Fruit fly (Drosophila melanogaster) whole organism, embryonic: Measurements from ENCODE around the gene side-III.
A peak's percentile ranks its signal among the peaks of the same experiment; 100 is the strongest.

ENCODE experiments used
- Blimp-1 ChIP-seq: fragments of 200-800 bp; sonication (Bioruptor generic); optimal IDR thresholded peaks from 3 replicates; lab custom pipeline; 2018; ENCODE audit warnings: missing biosample characterization, missing genetic modification characterization, mild to moderate bottlenecking, moderate library complexity, missing genetic modification reagents
- C15 ChIP-seq: fragments of 200-800 bp; sonication (Bioruptor generic); IDR thresholded peaks from 3 replicates; pipeline ENCODE4 v1.3.6; 2022; ENCODE audit warnings: missing biosample characterization, missing genetic modification characterization
- CG10274 ChIP-seq: fragments of 200-800 bp; sonication (Bioruptor generic); optimal IDR thresholded peaks from 3 replicates; lab custom pipeline; 2017; ENCODE audit warnings: missing biosample characterization, mild to moderate bottlenecking, missing genetic modification characterization
- CG11093 ChIP-seq: fragments of 200-800 bp; sonication (Bioruptor generic); IDR thresholded peaks from 3 replicates; pipeline ENCODE4 v1.3.6; 2022; ENCODE audit warnings: missing biosample characterization, missing genetic modification characterization
- CG12104 ChIP-seq: fragments of 200-800 bp; sonication (Bioruptor generic); optimal IDR thresholded peaks from 3 replicates; lab custom pipeline; 2016; ENCODE audit warnings: missing biosample characterization, missing genetic modification characterization
- CG14441 ChIP-seq: fragments of 200-800 bp; sonication (Bioruptor generic); IDR thresholded peaks from 2 replicates; pipeline ENCODE4 v1.3.6; 2022; ENCODE audit warnings: missing biosample characterization, missing genetic modification characterization
- CG17568 ChIP-seq: fragments of 200-800 bp; sonication (Bioruptor generic); optimal IDR thresholded peaks from 2 replicates; lab custom pipeline; 2018; ENCODE audit warnings: missing biosample characterization, mild to moderate bottlenecking, missing genetic modification characterization, moderate library complexity
- CG2678 ChIP-seq: fragments of 200-800 bp; sonication (Bioruptor generic); optimal IDR thresholded peaks from 3 replicates; lab custom pipeline; 2019; ENCODE audit warnings: missing biosample characterization, mild to moderate bottlenecking, missing genetic modification characterization, moderate library complexity
- CG32532 ChIP-seq: fragments of 200-800 bp; sonication (Bioruptor generic); IDR thresholded peaks from 2 replicates; pipeline ENCODE4 v1.3.6; 2022; ENCODE audit warnings: missing biosample characterization, missing genetic modification characterization
- CG6813 ChIP-seq: fragments of 200-800 bp; sonication (Bioruptor generic); optimal IDR thresholded peaks from 2 replicates; lab custom pipeline; 2017; ENCODE audit warnings: missing biosample characterization, missing genetic modification characterization, mild to moderate bottlenecking, moderate library complexity, missing genetic modification reagents
- CG7928 ChIP-seq: fragments of 200-800 bp; sonication (Bioruptor generic); optimal IDR thresholded peaks from 2 replicates; lab custom pipeline; 2017; ENCODE audit warnings: missing biosample characterization, mild to moderate bottlenecking, missing genetic modification characterization
- CG9932 ChIP-seq: fragments of 200-800 bp; sonication (Bioruptor generic); IDR thresholded peaks from 2 replicates; pipeline ENCODE4 v1.3.6; 2022; ENCODE audit warnings: missing biosample characterization, missing genetic modification characterization
- Drgx ChIP-seq: fragments of 200-800 bp; sonication (Bioruptor generic); IDR thresholded peaks from 2 replicates; pipeline ENCODE4 v1.3.6; 2022; ENCODE audit warnings: missing biosample characterization, missing genetic modification characterization
- HLH3B ChIP-seq: fragments of 200-800 bp; sonication (Bioruptor generic); IDR thresholded peaks from 2 replicates; pipeline ENCODE4 v1.3.6; 2022; ENCODE audit warnings: missing biosample characterization, missing genetic modification characterization
- HLH4C ChIP-seq: fragments of 200-800 bp; sonication (Bioruptor generic); IDR thresholded peaks from 3 replicates; pipeline ENCODE4 v1.3.6; 2022; ENCODE audit warnings: missing biosample characterization, missing genetic modification characterization; ENCODE audit not compliant: partially characterized antibody
- Hr51 ChIP-seq, 2 experiments: fragments of 200-800 bp; sonication (Bioruptor generic); optimal IDR thresholded peaks; 2 replicates in 1 of 2; 3 replicates in 1 of 2; lab custom pipeline; 2016 to 2018; ENCODE audit warnings: missing biosample characterization in 2 of 2, missing genetic modification characterization in 2 of 2, mild to moderate bottlenecking in 1 of 2, moderate library complexity in 1 of 2
- MESR4 ChIP-seq: fragments of 200-800 bp; sonication (Bioruptor generic); optimal IDR thresholded peaks from 2 replicates; lab custom pipeline; 2018; ENCODE audit warnings: missing biosample characterization, mild to moderate bottlenecking, missing genetic modification characterization, moderate library complexity
- Pdp1 ChIP-seq, 2 experiments: fragments of 200-800 bp; sonication (Bioruptor generic); optimal IDR thresholded peaks; 3 replicates each; lab custom pipeline; 2016; ENCODE audit warnings: missing biosample characterization in 2 of 2, missing genetic modification characterization in 2 of 2, mild to moderate bottlenecking in 1 of 2, moderate library complexity in 1 of 2
- Ptx1 ChIP-seq: fragments of 200-800 bp; sonication (Bioruptor generic); IDR thresholded peaks from 2 replicates; pipeline ENCODE4 v1.3.6; 2022; ENCODE audit warnings: missing biosample characterization, missing genetic modification characterization
- ato ChIP-seq: fragments of 200-800 bp; sonication (Bioruptor generic); IDR thresholded peaks from 2 replicates; pipeline ENCODE4 v1.3.6; 2022; ENCODE audit warnings: missing biosample characterization, missing genetic modification characterization; ENCODE audit not compliant: partially characterized antibody
- ci ChIP-seq: fragments of 200-800 bp; sonication (Bioruptor generic); IDR thresholded peaks from 3 replicates; pipeline ENCODE4 v1.3.6; 2022; ENCODE audit warnings: missing biosample characterization, missing genetic modification characterization
- dpn ChIP-seq, 2 experiments: fragments of 200-800 bp; sonication (Bioruptor generic); optimal IDR thresholded peaks; 3 replicates each; lab custom pipeline; 2016; ENCODE audit warnings: missing biosample characterization in 2 of 2, missing genetic modification characterization in 2 of 2
- dysf ChIP-seq: fragments of 200-800 bp; sonication (Bioruptor generic); IDR thresholded peaks from 3 replicates; pipeline ENCODE4 v1.3.6; 2022; ENCODE audit warnings: missing biosample characterization, missing genetic modification characterization
- esg ChIP-seq: fragments of 200-800 bp; sonication (Bioruptor generic); conservative IDR thresholded peaks from 2 replicates; pipeline ENCODE4 v1.3.6; 2022; ENCODE audit warnings: missing biosample characterization, missing genetic modification characterization
- exex ChIP-seq: fragments of 200-800 bp; sonication (Bioruptor generic); optimal IDR thresholded peaks from 4 replicates; lab custom pipeline; 2018; ENCODE audit warnings: missing biosample characterization, mild to moderate bottlenecking, missing genetic modification characterization, moderate library complexity
- gem ChIP-seq: fragments of 200-800 bp; sonication (Bioruptor generic); optimal IDR thresholded peaks from 2 replicates; lab custom pipeline; 2019; ENCODE audit warnings: missing biosample characterization, mild to moderate bottlenecking, missing genetic modification characterization, moderate library complexity
- grau ChIP-seq: fragments of 200-800 bp; optimal IDR thresholded peaks from 3 replicates; lab custom pipeline; 2019; ENCODE audit warnings: missing biosample characterization, mild to moderate bottlenecking, missing genetic modification characterization, moderate library complexity
- grn ChIP-seq: fragments of 200-800 bp; sonication (Bioruptor generic); optimal IDR thresholded peaks from 3 replicates; lab custom pipeline; 2017; ENCODE audit warnings: missing biosample characterization, missing genetic modification characterization
- insv ChIP-seq, 2 experiments: fragments of 200-800 bp; sonication (Bioruptor generic); optimal IDR thresholded peaks; 3 replicates each; lab custom pipeline; 2016 to 2018; ENCODE audit warnings: missing biosample characterization in 2 of 2, missing genetic modification characterization in 2 of 2
- kah ChIP-seq: fragments of 200-800 bp; sonication (Bioruptor generic); optimal IDR thresholded peaks from 2 replicates; lab custom pipeline; 2018; ENCODE audit warnings: missing biosample characterization, mild to moderate bottlenecking, missing genetic modification characterization
- lab ChIP-seq: fragments of 200-800 bp; sonication (Bioruptor generic); optimal IDR thresholded peaks from 3 replicates; lab custom pipeline; 2017; ENCODE audit warnings: missing biosample characterization, missing genetic modification characterization, mild to moderate bottlenecking, moderate library complexity, missing genetic modification reagents
- mirr ChIP-seq: fragments of 200-800 bp; sonication (Bioruptor generic); optimal IDR thresholded peaks from 3 replicates; lab custom pipeline; 2018; ENCODE audit warnings: missing biosample characterization, mild to moderate bottlenecking, missing genetic modification characterization
- nmo ChIP-seq: fragments of 200-800 bp; sonication (Bioruptor generic); optimal IDR thresholded peaks from 2 replicates; lab custom pipeline; 2018; ENCODE audit warnings: missing biosample characterization, mild to moderate bottlenecking, missing genetic modification characterization, moderate library complexity
- oc ChIP-seq: fragments of 200-800 bp; sonication (Bioruptor generic); optimal IDR thresholded peaks from 2 replicates; lab custom pipeline; 2018; ENCODE audit warnings: missing biosample characterization, mild to moderate bottlenecking, missing genetic modification characterization, moderate library complexity
- org-1 ChIP-seq: fragments of 200-800 bp; sonication (Bioruptor generic); optimal IDR thresholded peaks from 2 replicates; lab custom pipeline; 2017; ENCODE audit warnings: missing biosample characterization, missing genetic modification characterization
- pan ChIP-seq, 4 experiments: fragments of >200 bp in 3 of 4; fragments of 200-800 bp in 1 of 4; sonication (Bioruptor generic) in 1 of 4; optimal IDR thresholded peaks in 3 of 4; IDR thresholded peaks in 1 of 4; 2 replicates each; pipeline versions ENCODE4 v1.3.6 to Lab custom; 2017 to 2022; ENCODE audit warnings: missing biosample characterization in 2 of 4, missing genetic modification characterization in 2 of 4, mixed read lengths in 1 of 4
- sd ChIP-seq: fragments of 200-800 bp; sonication (Bioruptor generic); optimal IDR thresholded peaks from 3 replicates; lab custom pipeline; 2018; ENCODE audit warnings: missing biosample characterization, mild to moderate bottlenecking, missing genetic modification characterization, moderate library complexity
- sisA ChIP-seq: fragments of 200-800 bp; sonication (Bioruptor generic); IDR thresholded peaks from 2 replicates; pipeline ENCODE4 v1.3.6; 2022; ENCODE audit warnings: missing biosample characterization, missing genetic modification characterization
- sob ChIP-seq: fragments of 200-800 bp; sonication (Bioruptor generic); IDR thresholded peaks from 2 replicates; pipeline ENCODE4 v1.3.6; 2022; ENCODE audit warnings: missing biosample characterization, missing genetic modification characterization
- stwl ChIP-seq: fragments of 200-800 bp; sonication (Bioruptor generic); optimal IDR thresholded peaks from 3 replicates; lab custom pipeline; 2018; ENCODE audit warnings: missing biosample characterization, mild to moderate bottlenecking, missing genetic modification characterization, moderate library complexity
- sug ChIP-seq: fragments of 200-800 bp; optimal IDR thresholded peaks from 2 replicates; lab custom pipeline; 2019; ENCODE audit warnings: missing biosample characterization, mild to moderate bottlenecking, missing genetic modification characterization, moderate library complexity
- tin ChIP-seq: fragments of 200-800 bp; sonication (Bioruptor generic); optimal IDR thresholded peaks from 3 replicates; lab custom pipeline; 2016; ENCODE audit warnings: missing biosample characterization, missing genetic modification characterization
- tll ChIP-seq, 2 experiments: fragments of 200-800 bp in 1 of 2; fragments of >200 bp in 1 of 2; sonication (Bioruptor generic) in 1 of 2; optimal IDR thresholded peaks; 2 replicates each; lab custom pipeline; 2017 to 2019; ENCODE audit warnings: missing biosample characterization in 2 of 2, missing genetic modification characterization in 2 of 2, mild to moderate bottlenecking in 1 of 2, moderate library complexity in 1 of 2

Gene side-III

DNA sequence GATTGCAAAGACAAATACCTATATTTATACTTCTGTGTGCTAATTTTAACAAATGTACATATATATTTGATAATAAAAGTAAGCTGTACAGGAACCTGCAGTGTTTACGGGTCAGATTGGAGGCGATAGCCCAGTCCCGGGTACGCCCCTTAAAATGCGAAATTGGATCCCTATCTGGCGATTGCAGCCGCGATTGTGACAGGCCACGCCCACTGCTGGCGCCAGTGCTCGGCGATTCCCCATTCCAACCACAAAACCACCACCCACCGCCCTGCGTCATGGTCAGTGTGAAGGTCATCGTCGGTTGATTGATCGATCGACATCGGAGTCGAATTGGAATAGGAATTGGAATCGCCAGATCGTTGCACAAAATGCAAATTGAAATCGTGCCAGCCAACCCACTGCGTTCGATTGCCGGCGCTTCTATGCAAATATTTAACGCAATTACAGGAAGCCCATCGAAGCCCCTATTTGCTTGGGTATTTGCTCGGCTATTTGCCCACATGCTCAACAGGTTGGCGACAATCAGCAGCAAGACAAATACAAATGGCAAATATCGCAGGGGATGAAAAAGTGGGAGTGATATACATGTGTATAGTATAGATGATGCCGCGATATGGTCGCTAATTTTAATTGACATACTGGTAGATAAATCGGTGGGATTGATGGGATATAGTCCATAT is 120.5 kb downstream of the side-III start (continued):
- TF ChIP-seq CG7928 (GFP tag; lab: Kevin White, UChicago) (no peak), CG10274 (GFP tag; lab: Kevin White, UChicago) (no peak), lab (GFP tag; lab: Kevin White, UChicago) (peak; percentile 22), sob (GFP tag; lab: Robert Waterston, UW) (0 out of 2 replicates have a peak, but pooled peaks have one; percentile 30), ato (GFP tag; lab: Robert Waterston, UW) (no peak), kah (GFP tag; lab: Kevin White, UChicago) (no peak), esg (no peak), MESR4 (GFP tag; lab: Kevin White, UChicago) (no peak)

DNA sequence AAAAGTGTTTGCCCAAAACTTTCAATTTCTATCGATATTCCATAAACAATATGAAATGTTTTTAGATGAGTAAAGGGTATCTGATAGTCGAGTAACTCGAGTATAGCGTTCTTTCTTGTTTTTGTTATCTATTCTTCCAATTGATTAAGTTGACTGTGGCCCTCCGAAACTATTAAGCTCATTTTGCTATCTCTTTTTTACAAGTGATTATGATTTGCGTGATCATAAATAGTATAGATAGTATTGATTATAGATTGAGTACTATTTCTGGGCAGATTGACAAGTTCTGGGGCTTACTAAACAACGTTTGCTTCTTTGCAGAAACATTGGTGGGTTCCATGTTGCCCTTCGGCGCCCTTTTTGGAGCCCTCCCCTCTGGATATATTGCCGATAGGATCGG is 122.8 kb downstream of the side-III start:
- peak; percentile 50; the same call in 2 of the 3 replicates for TF ChIP-seq HLH4C
- TF ChIP-seq insv (GFP tag; optimal IDR thresholded peaks at IDR 0.05; lab: Kevin White, UChicago), result no peak
- TF ChIP-seq oc (tag; lab: Kevin White, UChicago), result no peak
- peak; percentile 49 for TF ChIP-seq grn
- TF ChIP-seq CG14441 (GFP tag; lab: Robert Waterston, UW), result no peak
- TF ChIP-seq exex (tag; lab: Kevin White, UChicago), result peak; percentile 84
- no peak for TF ChIP-seq CG12104 (GFP tag; lab: Kevin White, UChicago)
- no peak for TF ChIP-seq tin (GFP tag; lab: Kevin White, UChicago)
- TF ChIP-seq mirr, result peak; percentile 68
- peak; percentile 2 for TF ChIP-seq sug (tag; lab: Kevin White, UChicago)
- TF ChIP-seq, all 482 proteins: peak for 5

DNA sequence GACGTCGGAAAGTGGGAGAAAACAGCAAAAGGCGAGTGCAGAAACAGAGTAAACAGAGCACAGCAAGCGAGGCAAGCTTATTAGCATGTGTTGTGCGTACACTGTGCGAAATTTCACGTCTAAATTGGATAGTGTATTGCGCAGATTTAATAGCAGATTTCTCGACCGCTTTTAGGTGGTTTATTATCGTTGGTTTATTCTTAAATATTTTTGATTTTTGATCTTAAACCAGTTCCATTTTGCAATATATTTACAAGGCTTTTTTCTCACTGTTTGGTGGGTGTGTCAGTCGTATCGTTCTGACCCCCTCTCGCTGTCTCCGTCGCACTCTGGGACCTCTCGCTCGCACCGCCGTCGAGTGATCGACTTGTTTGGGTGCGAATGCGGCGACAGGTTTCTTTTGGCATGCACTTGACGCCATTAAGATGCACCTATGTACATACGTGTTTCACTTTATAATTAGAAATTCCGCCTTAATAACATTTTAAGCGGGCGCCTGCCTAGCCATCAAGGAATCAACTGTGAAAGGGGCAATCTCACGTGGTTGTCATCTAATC is 125.3 kb downstream of the side-III start:
- TF ChIP-seq HLH3B (GFP tag; lab: Robert Waterston, UW) (no peak), grau (tag; lab: Kevin White, UChicago) (peak; percentile 3), CG6813 (GFP tag; lab: Kevin White, UChicago) (no peak), stwl (tag; lab: Kevin White, UChicago) (no peak), Ptx1 (GFP tag; lab: Robert Waterston, UW) (peak; percentile 49; the same call in 1 of the 2 replicates), CG11093 (GFP tag; lab: Robert Waterston, UW) (0 out of 3 replicates have a peak, but pooled peaks have one; percentile 10), Hr51 (GFP tag; optimal IDR thresholded peaks at IDR 0.05; lab: Kevin White, UChicago) (peak in 1 of 2 experiments; percentile 19), pan (optimal IDR thresholded peaks at IDR 0.05; lab: Kevin White, UChicago) (no peak), pan (GFP tag; optimal IDR thresholded peaks at IDR 0.05 in 1 of 2, IDR thresholded peaks at IDR 0.05 in 1 of 2) (peak in 1 of 2 experiments; percentile 54), C15 (GFP tag; lab: Robert Waterston, UW) (0 out of 3 replicates have a peak, but pooled peaks have one; percentile 19), sisA (GFP tag; lab: Robert Waterston, UW) (peak; percentile 41; the same call in 1 of the 2 replicates), sd (tag; lab: Kevin White, UChicago) (no peak), CG2678 (tag; lab: Kevin White, UChicago) (peak; percentile 15), gem (peak; percentile 44), tll (GFP tag; optimal IDR thresholded peaks at IDR 0.05; lab: Kevin White, UChicago) (no peak), nmo (GFP tag; lab: Kevin White, UChicago) (peak; percentile 25), dpn (GFP tag; optimal IDR thresholded peaks at IDR 0.05; lab: Kevin White, UChicago) (peak in 1 of 2 experiments; percentile 11), lab (GFP tag; lab: Kevin White, UChicago) (peak; percentile 32), dysf (GFP tag; lab: Robert Waterston, UW) (peak; percentile 31; the same call in 1 of the 3 replicates), CG32532 (GFP tag; lab: Robert Waterston, UW) (peak; percentile 40; the same call in 1 of the 2 replicates), ci (GFP tag; lab: Robert Waterston, UW) (no peak), Drgx (GFP tag; lab: Robert Waterston, UW) (peak; percentile 95), CG9932 (0 out of 2 replicates have a peak, but pooled peaks have one; percentile 27), Blimp-1 (GFP tag; lab: Kevin White, UChicago) (no peak), esg (0 out of 2 replicates have a peak, but pooled peaks have one; percentile 11), org-1 (GFP tag; lab: Kevin White, UChicago) (no peak), Pdp1 (GFP tag; optimal IDR thresholded peaks at IDR 0.05; lab: Kevin White, UChicago) (peak in 1 of 2 experiments; percentile 24), CG17568 (GFP tag; lab: Kevin White, UChicago) (no peak)
